Fruit fly (Drosophila melanogaster) whole organism, embryonic: Measurements from ENCODE around the gene CG43731.
A peak's percentile ranks its signal among the peaks of the same experiment; 100 is the strongest.

ENCODE experiments used
- Adf1 ChIP-seq: fragments of 200-800 bp; sonication (Bioruptor generic); IDR thresholded peaks from 2 replicates; pipeline ENCODE4 v1.3.6; 2022; ENCODE audit warnings: missing biosample characterization, missing genetic modification characterization
- BEAF-32 ChIP-seq: fragments of 200-800 bp; sonication (Bioruptor generic); optimal IDR thresholded peaks from 3 replicates; lab custom pipeline; 2017; ENCODE audit warnings: missing biosample characterization, missing genetic modification characterization, mild to moderate bottlenecking, moderate library complexity, missing genetic modification reagents
- CG11456 ChIP-seq: fragments of 200-800 bp; sonication (Bioruptor generic); IDR thresholded peaks from 3 replicates; pipeline ENCODE4 v1.3.6; 2022; ENCODE audit warnings: missing biosample characterization, missing genetic modification characterization
- CG12155 ChIP-seq: fragments of 200-800 bp; sonication (Bioruptor generic); optimal IDR thresholded peaks from 3 replicates; lab custom pipeline; 2016; ENCODE audit warnings: missing biosample characterization, missing genetic modification characterization
- CG12659 ChIP-seq: fragments of 200-800 bp; sonication (Bioruptor generic); optimal IDR thresholded peaks from 3 replicates; lab custom pipeline; 2017; ENCODE audit warnings: mild to moderate bottlenecking, missing biosample characterization, missing genetic modification reagents, missing genetic modification characterization
- CG13287 ChIP-seq: fragments of 200-800 bp; sonication (Bioruptor generic); IDR thresholded peaks from 2 replicates; pipeline ENCODE4 v1.3.6; 2022; ENCODE audit warnings: missing biosample characterization, missing genetic modification characterization; ENCODE audit not compliant: partially characterized antibody
- CG14710 ChIP-seq: fragments of 200-800 bp; sonication (Bioruptor generic); optimal IDR thresholded peaks from 3 replicates; lab custom pipeline; 2019; ENCODE audit warnings: missing biosample characterization, mild to moderate bottlenecking, missing genetic modification characterization, moderate library complexity
- CG17829 ChIP-seq: fragments of 200-800 bp; optimal IDR thresholded peaks from 2 replicates; lab custom pipeline; 2019; ENCODE audit warnings: missing biosample characterization, mild to moderate bottlenecking, missing genetic modification characterization, moderate library complexity
- CG2712 ChIP-seq: fragments of 200-800 bp; optimal IDR thresholded peaks from 3 replicates; lab custom pipeline; 2019; ENCODE audit warnings: missing biosample characterization, mild to moderate bottlenecking, missing genetic modification characterization, moderate library complexity
- CG3995 ChIP-seq: fragments of 200-800 bp; sonication (Bioruptor generic); optimal IDR thresholded peaks from 3 replicates; lab custom pipeline; 2016; ENCODE audit warnings: missing biosample characterization, missing genetic modification characterization
- CG4360 ChIP-seq: fragments of 200-800 bp; sonication (Bioruptor generic); IDR thresholded peaks from 2 replicates; pipeline ENCODE4 v1.3.6; 2022; ENCODE audit warnings: missing biosample characterization, missing genetic modification characterization
- CG6175 ChIP-seq: fragments of 200-800 bp; sonication (Bioruptor generic); IDR thresholded peaks from 3 replicates; pipeline ENCODE4 v1.3.6; 2022; ENCODE audit warnings: missing biosample characterization, missing genetic modification characterization
- CG6765 ChIP-seq: fragments of 200-800 bp; sonication (Bioruptor generic); optimal IDR thresholded peaks from 3 replicates; lab custom pipeline; 2017; ENCODE audit warnings: missing biosample characterization, mild to moderate bottlenecking, missing genetic modification characterization
- CG6813 ChIP-seq: fragments of 200-800 bp; sonication (Bioruptor generic); optimal IDR thresholded peaks from 2 replicates; lab custom pipeline; 2017; ENCODE audit warnings: missing biosample characterization, missing genetic modification characterization, mild to moderate bottlenecking, moderate library complexity, missing genetic modification reagents
- CG8290 ChIP-seq, 3 experiments: fragments of 200-800 bp; sonication (Bioruptor generic); optimal IDR thresholded peaks; 2 replicates each; lab custom pipeline; 2016 to 2019; ENCODE audit warnings: missing biosample characterization in 3 of 3, missing genetic modification characterization in 3 of 3, mild to moderate bottlenecking in 2 of 3, moderate library complexity in 1 of 3
- Camta ChIP-seq: fragments of 200-800 bp; sonication (Bioruptor generic); optimal IDR thresholded peaks from 2 replicates; lab custom pipeline; 2016; ENCODE audit warnings: missing biosample characterization, missing genetic modification characterization
- Dp ChIP-seq: fragments of 200-800 bp; sonication (Bioruptor generic); optimal IDR thresholded peaks from 2 replicates; lab custom pipeline; 2018; ENCODE audit warnings: missing biosample characterization, mild to moderate bottlenecking, missing genetic modification characterization, moderate library complexity
- Elba2 ChIP-seq: fragments of 200-800 bp; sonication (Bioruptor generic); optimal IDR thresholded peaks from 3 replicates; lab custom pipeline; 2016; ENCODE audit warnings: missing biosample characterization, missing genetic modification characterization
- Ets97D ChIP-seq: fragments of 200-800 bp; sonication (Bioruptor generic); optimal IDR thresholded peaks from 3 replicates; lab custom pipeline; 2016; ENCODE audit warnings: missing biosample characterization, missing genetic modification characterization
- Gsc ChIP-seq: fragments of 200-800 bp; sonication (Bioruptor generic); IDR thresholded peaks from 2 replicates; pipeline ENCODE4 v1.3.6; 2022; ENCODE audit warnings: missing biosample characterization, missing genetic modification characterization
- Hey ChIP-seq: fragments of 200-800 bp; sonication (Bioruptor generic); optimal IDR thresholded peaks from 3 replicates; lab custom pipeline; 2018; ENCODE audit warnings: missing biosample characterization, mild to moderate bottlenecking, missing genetic modification characterization
- Hmr ChIP-seq: fragments of 200-800 bp; sonication (Bioruptor generic); optimal IDR thresholded peaks from 3 replicates; lab custom pipeline; 2017; ENCODE audit warnings: mild to moderate bottlenecking, missing biosample characterization, missing genetic modification reagents, missing genetic modification characterization
- MTF-1 ChIP-seq: fragments of 200-800 bp; sonication (Bioruptor generic); optimal IDR thresholded peaks from 2 replicates; lab custom pipeline; 2018; ENCODE audit warnings: missing biosample characterization, mild to moderate bottlenecking, missing genetic modification characterization, borderline replicate concordance
- Med ChIP-seq: fragments of 200-800 bp; sonication (Bioruptor generic); peaks from one replicate; lab custom pipeline; 2016; ENCODE audit warnings: missing biosample characterization, missing genetic modification characterization, mild to moderate bottlenecking, inconsistent platforms, moderate library complexity
- NC2α ChIP-seq: fragments of 200-800 bp; sonication (Bioruptor generic); optimal IDR thresholded peaks from 2 replicates; lab custom pipeline; 2016; ENCODE audit warnings: missing biosample characterization, missing genetic modification characterization
- Opbp ChIP-seq: fragments of 200-800 bp; sonication (Bioruptor generic); IDR thresholded peaks from 3 replicates; pipeline ENCODE4 v1.3.6; 2022; ENCODE audit warnings: missing biosample characterization, missing genetic modification characterization; ENCODE audit not compliant: partially characterized antibody
- Optix ChIP-seq: fragments of 200-800 bp; sonication (Bioruptor generic); IDR thresholded peaks from 3 replicates; pipeline ENCODE4 v1.3.6; 2022; ENCODE audit warnings: missing biosample characterization, missing genetic modification characterization
- Spps ChIP-seq: fragments of 200-800 bp; sonication (Bioruptor generic); optimal IDR thresholded peaks from 2 replicates; lab custom pipeline; 2018; ENCODE audit warnings: missing biosample characterization, mild to moderate bottlenecking, missing genetic modification characterization
- Stat92E ChIP-seq, 3 experiments: fragments of >200 bp in 2 of 3; fragments of 200-800 bp in 1 of 3; sonication (Bioruptor generic) in 1 of 3; optimal IDR thresholded peaks; 2 replicates each; lab custom pipeline; 2017 to 2019; ENCODE audit warnings: missing biosample characterization in 3 of 3, missing genetic modification characterization in 3 of 3, mild to moderate bottlenecking in 1 of 3, moderate library complexity in 1 of 3
- Vsx1 ChIP-seq: fragments of 200-800 bp; sonication (Bioruptor generic); optimal IDR thresholded peaks from 2 replicates; lab custom pipeline; 2017; ENCODE audit warnings: missing biosample characterization, mild to moderate bottlenecking, missing genetic modification characterization, missing genetic modification reagents
- Xrp1 ChIP-seq: fragments of 200-800 bp; sonication (Bioruptor generic); IDR thresholded peaks from 2 replicates; pipeline ENCODE4 v1.3.6; 2022; ENCODE audit warnings: missing biosample characterization, missing genetic modification characterization
- btn ChIP-seq: fragments of 200-800 bp; sonication (Bioruptor generic); optimal IDR thresholded peaks from 2 replicates; lab custom pipeline; 2016; ENCODE audit warnings: missing biosample characterization, missing genetic modification characterization
- chn ChIP-seq: fragments of 200-800 bp; sonication (Bioruptor generic); optimal IDR thresholded peaks from 2 replicates; lab custom pipeline; 2016; ENCODE audit warnings: missing biosample characterization, missing genetic modification characterization
- ci ChIP-seq: fragments of 200-800 bp; sonication (Bioruptor generic); IDR thresholded peaks from 3 replicates; pipeline ENCODE4 v1.3.6; 2022; ENCODE audit warnings: missing biosample characterization, missing genetic modification characterization
- dan ChIP-seq: fragments of 200-800 bp; sonication (Bioruptor generic); IDR thresholded peaks from 2 replicates; pipeline ENCODE4 v1.3.6; 2022; ENCODE audit warnings: missing biosample characterization, missing genetic modification characterization
- dimm ChIP-seq: fragments of 200-800 bp; sonication (Bioruptor generic); IDR thresholded peaks from 2 replicates; pipeline ENCODE4 v1.3.6; 2022; ENCODE audit warnings: missing biosample characterization, missing genetic modification characterization
- dysf ChIP-seq: fragments of 200-800 bp; sonication (Bioruptor generic); IDR thresholded peaks from 3 replicates; pipeline ENCODE4 v1.3.6; 2022; ENCODE audit warnings: missing biosample characterization, missing genetic modification characterization
- fru ChIP-seq: fragments of >200 bp; optimal IDR thresholded peaks from 2 replicates; lab custom pipeline; 2017
- ftz-f1 ChIP-seq: fragments of 200-800 bp; sonication (Bioruptor generic); optimal IDR thresholded peaks from 2 replicates; lab custom pipeline; 2016; ENCODE audit warnings: missing biosample characterization, missing genetic modification characterization
- gfzf ChIP-seq: fragments of 200-800 bp; sonication (Bioruptor generic); optimal IDR thresholded peaks from 2 replicates; lab custom pipeline; 2016; ENCODE audit warnings: missing biosample characterization, mild to moderate bottlenecking, missing genetic modification characterization, moderate library complexity
- gt ChIP-seq: fragments of 200-800 bp; sonication (Bioruptor generic); IDR thresholded peaks from 2 replicates; pipeline ENCODE4 v1.3.6; 2022; ENCODE audit warnings: missing biosample characterization, missing genetic modification characterization
- mam ChIP-seq: fragments of 200-800 bp; sonication (Bioruptor generic); optimal IDR thresholded peaks from 3 replicates; lab custom pipeline; 2016; ENCODE audit warnings: missing biosample characterization, missing genetic modification characterization
- nom ChIP-seq: fragments of 200-800 bp; sonication (Bioruptor generic); optimal IDR thresholded peaks from 2 replicates; lab custom pipeline; 2017; ENCODE audit warnings: missing biosample characterization, missing genetic modification characterization, mild to moderate bottlenecking, moderate library complexity, missing genetic modification reagents
- phol ChIP-seq: fragments of 200-800 bp; sonication (Bioruptor generic); optimal IDR thresholded peaks from 3 replicates; lab custom pipeline; 2018; ENCODE audit warnings: missing biosample characterization, mild to moderate bottlenecking, missing genetic modification characterization, moderate library complexity
- pzg ChIP-seq: fragments of 200-800 bp; sonication (Bioruptor generic); optimal IDR thresholded peaks from 3 replicates; lab custom pipeline; 2018; ENCODE audit warnings: missing biosample characterization, mild to moderate bottlenecking, missing genetic modification characterization, moderate library complexity
- rib ChIP-seq: fragments of 200-800 bp; sonication (Bioruptor generic); IDR thresholded peaks from 2 replicates; pipeline ENCODE4 v1.3.6; 2022; ENCODE audit warnings: missing biosample characterization, missing genetic modification characterization
- sr ChIP-seq: fragments of 200-800 bp; sonication (Bioruptor generic); IDR thresholded peaks from 3 replicates; pipeline ENCODE4 v1.3.6; 2022; ENCODE audit warnings: missing biosample characterization, missing genetic modification characterization
- tio ChIP-seq: fragments of 200-800 bp; sonication (Bioruptor generic); optimal IDR thresholded peaks from 2 replicates; lab custom pipeline; 2017; ENCODE audit warnings: missing biosample characterization, missing genetic modification characterization, inconsistent platforms

CG43731 gene

DNA sequence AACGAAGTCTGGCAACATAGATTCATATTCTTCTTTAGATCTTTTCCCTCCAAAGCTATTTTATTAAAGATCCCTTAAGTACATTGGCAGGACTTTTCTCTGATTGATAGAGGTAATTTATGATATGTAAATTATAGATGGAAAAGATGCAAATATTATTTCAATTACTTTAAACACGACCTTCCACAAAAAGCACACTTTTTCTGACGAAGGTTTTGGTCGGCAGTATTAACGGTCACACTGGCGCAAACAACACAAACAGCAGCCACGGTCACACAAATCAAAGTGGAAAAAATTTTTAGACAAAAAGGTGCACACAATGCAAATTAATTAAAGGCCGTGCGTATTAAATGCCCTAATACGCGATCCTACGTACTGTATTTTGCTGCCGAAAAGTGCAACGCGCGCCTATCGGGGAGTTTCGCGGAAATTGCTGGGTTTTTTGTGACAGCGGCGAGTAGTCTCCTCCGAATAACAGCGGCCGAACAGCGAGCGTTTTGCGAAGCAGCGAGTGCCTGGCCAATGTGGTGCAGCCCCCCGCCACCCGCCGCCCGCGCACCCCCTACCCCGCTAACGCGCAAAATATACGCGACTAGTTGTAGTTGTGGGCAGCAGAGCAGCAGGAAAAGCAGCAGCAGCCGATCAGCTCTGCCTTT, 47.9 kb upstream of the CG43731 start, which contains the start of gene CG10492 (continued):
- TF ChIP-seq CG4360 (GFP tag; lab: Robert Waterston, UW): no peak
- peak; percentile 73 for TF ChIP-seq pzg (GFP tag; lab: Kevin White, UChicago)
- no peak for TF ChIP-seq dysf (GFP tag; lab: Robert Waterston, UW)
- TF ChIP-seq gt (GFP tag; lab: Robert Waterston, UW): no peak
- no peak for TF ChIP-seq mam (GFP tag; lab: Kevin White, UChicago)
- peak; percentile 24 for TF ChIP-seq CG2712 (tag; lab: Kevin White, UChicago)
- TF ChIP-seq Med (GFP tag; lab: Kevin White, UChicago): peak; percentile 60
- no peak for TF ChIP-seq Hey
- peak; percentile 81 for TF ChIP-seq ftz-f1 (GFP tag; lab: Kevin White, UChicago)
- no peak for TF ChIP-seq Spps (tag; lab: Kevin White, UChicago)
- TF ChIP-seq Elba2 (GFP tag; lab: Kevin White, UChicago): peak; percentile 20
- TF ChIP-seq Xrp1 (GFP tag; lab: Robert Waterston, UW): no peak
- TF ChIP-seq btn (GFP tag; lab: Kevin White, UChicago): no peak
- TF ChIP-seq Vsx1 (GFP tag; lab: Kevin White, UChicago): no peak
- TF ChIP-seq CG3995 (GFP tag; lab: Kevin White, UChicago): peak; percentile 75
- TF ChIP-seq NC2α (GFP tag; lab: Kevin White, UChicago): no peak
- TF ChIP-seq sr: peak; percentile 29; the same call in 1 of the 3 replicates
- peak; percentile 87 for TF ChIP-seq CG14710 (tag; lab: Kevin White, UChicago)
- peak; percentile 65 for TF ChIP-seq Ets97D (GFP tag; lab: Kevin White, UChicago)
- peak; percentile 28 for TF ChIP-seq nom (GFP tag; lab: Kevin White, UChicago)
- TF ChIP-seq Hmr (GFP tag; lab: Kevin White, UChicago): peak; percentile 19
- peak; percentile 54 for TF ChIP-seq CG13287
- TF ChIP-seq Gsc (GFP tag; lab: Robert Waterston, UW): no peak
- TF ChIP-seq dimm (GFP tag; lab: Robert Waterston, UW): no peak
- TF ChIP-seq Opbp: peak; percentile 51; the same call in 1 of the 3 replicates
- no peak for TF ChIP-seq CG6813 (GFP tag; lab: Kevin White, UChicago)
- TF ChIP-seq CG17829 (tag; lab: Kevin White, UChicago): peak; percentile 23
- TF ChIP-seq BEAF-32 (GFP tag; lab: Kevin White, UChicago): peak; percentile 60
- TF ChIP-seq CG8290 (GFP tag; optimal IDR thresholded peaks at IDR 0.05; lab: Kevin White, UChicago): no peak
- TF ChIP-seq CG8290 (tag; optimal IDR thresholded peaks at IDR 0.05; lab: Kevin White, UChicago): no peak
- no peak for TF ChIP-seq Stat92E (GFP tag; optimal IDR thresholded peaks at IDR 0.05; lab: Kevin White, UChicago)
- TF ChIP-seq Dp (GFP tag; lab: Kevin White, UChicago): peak; percentile 93
- no peak for TF ChIP-seq tio (GFP tag; lab: Kevin White, UChicago)
- no peak for TF ChIP-seq Optix (GFP tag; lab: Robert Waterston, UW)
- peak; percentile 100 for TF ChIP-seq CG12155 (GFP tag; lab: Kevin White, UChicago)
- TF ChIP-seq Adf1 (GFP tag; lab: Robert Waterston, UW): peak; percentile 84
- TF ChIP-seq dan: no peak
- TF ChIP-seq MTF-1 (GFP tag; lab: Kevin White, UChicago): peak; percentile 25
- peak; percentile 40; the same call in 1 of the 3 replicates for TF ChIP-seq CG6175 (GFP tag; lab: Robert Waterston, UW)
- peak; percentile 68 for TF ChIP-seq CG12659
- TF ChIP-seq Camta: no peak
- TF ChIP-seq CG6765 (GFP tag; lab: Kevin White, UChicago): no peak
- TF ChIP-seq fru (lab: Kevin White, UChicago): peak; percentile 44
- peak; percentile 49; the same call in 1 of the 3 replicates for TF ChIP-seq ci
- TF ChIP-seq CG11456: no peak
- no peak for TF ChIP-seq chn (GFP tag; lab: Kevin White, UChicago)
- peak; percentile 62 for TF ChIP-seq phol
- TF ChIP-seq gfzf (GFP tag; lab: Kevin White, UChicago): peak; percentile 91
- TF ChIP-seq rib (GFP tag; lab: Robert Waterston, UW): peak; percentile 69; the same call in 1 of the 2 replicates
